Fruit fly (Drosophila melanogaster) whole organism, embryonic: ENCODE data around the gene Cpr92A.

Experiments
- Adf1 ChIP-seq: fragments of 200-800 bp; sonication (Bioruptor generic); IDR thresholded peaks from 2 replicates; pipeline ENCODE4 v1.3.6; 2022; ENCODE audit warnings: missing biosample characterization, missing genetic modification characterization
- Blimp-1 ChIP-seq: fragments of 200-800 bp; sonication (Bioruptor generic); optimal IDR thresholded peaks from 3 replicates; lab custom pipeline; 2018; ENCODE audit warnings: missing biosample characterization, missing genetic modification characterization, mild to moderate bottlenecking, moderate library complexity, missing genetic modification reagents
- CG10209 ChIP-seq: fragments of 200-800 bp; sonication (Bioruptor generic); optimal IDR thresholded peaks from 3 replicates; lab custom pipeline; 2017; ENCODE audit warnings: missing biosample characterization, mild to moderate bottlenecking, missing genetic modification characterization, missing genetic modification reagents
- CG10431 ChIP-seq: fragments of 200-800 bp; sonication (Bioruptor generic); optimal IDR thresholded peaks from 3 replicates; lab custom pipeline; 2018; ENCODE audit warnings: missing biosample characterization, mild to moderate bottlenecking, missing genetic modification characterization
- CG10462 ChIP-seq: fragments of 200-800 bp; sonication (Bioruptor generic); optimal IDR thresholded peaks from 2 replicates; lab custom pipeline; 2016; ENCODE audit warnings: missing biosample characterization, missing genetic modification characterization
- CG10543 ChIP-seq: fragments of 200-800 bp; sonication (Bioruptor generic); optimal IDR thresholded peaks from 3 replicates; lab custom pipeline; 2017; ENCODE audit warnings: missing biosample characterization, mild to moderate bottlenecking, missing genetic modification characterization, moderate library complexity
- CG10959 ChIP-seq: fragments of 200-800 bp; sonication (Bioruptor generic); IDR thresholded peaks from 2 replicates; pipeline ENCODE4 v1.3.6; 2022; ENCODE audit warnings: missing biosample characterization, missing genetic modification characterization
- CG10979 ChIP-seq: fragments of 200-800 bp; sonication (Bioruptor generic); optimal IDR thresholded peaks from 2 replicates; lab custom pipeline; 2018; ENCODE audit warnings: missing biosample characterization, mild to moderate bottlenecking, missing genetic modification characterization, moderate library complexity
- CG11456 ChIP-seq: fragments of 200-800 bp; sonication (Bioruptor generic); IDR thresholded peaks from 3 replicates; pipeline ENCODE4 v1.3.6; 2022; ENCODE audit warnings: missing biosample characterization, missing genetic modification characterization
- CG12299 ChIP-seq: fragments of 200-800 bp; sonication (Bioruptor generic); optimal IDR thresholded peaks from 2 replicates; lab custom pipeline; 2018; ENCODE audit warnings: missing biosample characterization, mild to moderate bottlenecking, missing genetic modification characterization
- CG1233 ChIP-seq: fragments of 200-800 bp; sonication (Bioruptor generic); optimal IDR thresholded peaks from 4 replicates; lab custom pipeline; 2018; ENCODE audit warnings: missing biosample characterization, mild to moderate bottlenecking, missing genetic modification characterization
- CG13123 ChIP-seq: fragments of 200-800 bp; sonication (Bioruptor generic); optimal IDR thresholded peaks from 2 replicates; lab custom pipeline; 2016; ENCODE audit warnings: missing biosample characterization, missing genetic modification characterization
- CG13894 ChIP-seq: fragments of 200-800 bp; sonication (Bioruptor generic); optimal IDR thresholded peaks from 3 replicates; lab custom pipeline; 2018; ENCODE audit warnings: missing biosample characterization, mild to moderate bottlenecking, missing genetic modification characterization, moderate library complexity
- CG15073 ChIP-seq: fragments of 200-800 bp; sonication (Bioruptor generic); optimal IDR thresholded peaks from 2 replicates; lab custom pipeline; 2016; ENCODE audit warnings: missing biosample characterization, missing genetic modification characterization
- CG15601 ChIP-seq: fragments of 200-800 bp; sonication (Bioruptor generic); optimal IDR thresholded peaks from 3 replicates; lab custom pipeline; 2019; ENCODE audit warnings: missing biosample characterization, mild to moderate bottlenecking, missing genetic modification characterization, moderate library complexity
- CG16863 ChIP-seq: fragments of 200-800 bp; sonication (Bioruptor generic); optimal IDR thresholded peaks from 3 replicates; lab custom pipeline; 2016; ENCODE audit warnings: missing biosample characterization, missing genetic modification characterization
- CG17385 ChIP-seq: fragments of 200-800 bp; sonication (Bioruptor generic); optimal IDR thresholded peaks from 3 replicates; lab custom pipeline; 2018; ENCODE audit warnings: missing biosample characterization, mild to moderate bottlenecking, missing genetic modification characterization
- CG18619 ChIP-seq: fragments of 200-800 bp; sonication (Bioruptor generic); optimal IDR thresholded peaks from 3 replicates; lab custom pipeline; 2017; ENCODE audit warnings: missing biosample characterization, mild to moderate bottlenecking, missing genetic modification characterization
- CG2199 ChIP-seq: fragments of 200-800 bp; sonication (Bioruptor generic); IDR thresholded peaks from 3 replicates; pipeline ENCODE4 v1.3.6; 2022; ENCODE audit warnings: missing biosample characterization, missing genetic modification characterization
- CG2712 ChIP-seq: fragments of 200-800 bp; optimal IDR thresholded peaks from 3 replicates; lab custom pipeline; 2019; ENCODE audit warnings: missing biosample characterization, mild to moderate bottlenecking, missing genetic modification characterization, moderate library complexity
- CG3281 ChIP-seq: fragments of 200-800 bp; sonication (Bioruptor generic); optimal IDR thresholded peaks from 3 replicates; lab custom pipeline; 2017; ENCODE audit warnings: missing biosample characterization, mild to moderate bottlenecking, missing genetic modification characterization
- CG33213 ChIP-seq: fragments of 200-800 bp; sonication (Bioruptor generic); optimal IDR thresholded peaks from 3 replicates; lab custom pipeline; 2016; ENCODE audit warnings: missing biosample characterization, missing genetic modification characterization
- CG3995 ChIP-seq: fragments of 200-800 bp; sonication (Bioruptor generic); optimal IDR thresholded peaks from 3 replicates; lab custom pipeline; 2016; ENCODE audit warnings: missing biosample characterization, missing genetic modification characterization
- CG6813 ChIP-seq: fragments of 200-800 bp; sonication (Bioruptor generic); optimal IDR thresholded peaks from 2 replicates; lab custom pipeline; 2017; ENCODE audit warnings: missing biosample characterization, missing genetic modification characterization, mild to moderate bottlenecking, moderate library complexity, missing genetic modification reagents
- CG9215 ChIP-seq: fragments of 200-800 bp; sonication (Bioruptor generic); IDR thresholded peaks from 2 replicates; pipeline ENCODE4 v1.3.6; 2022; ENCODE audit warnings: missing biosample characterization, missing genetic modification characterization
- CG9727 ChIP-seq: fragments of 200-800 bp; sonication (Bioruptor generic); optimal IDR thresholded peaks from 3 replicates; lab custom pipeline; 2017; ENCODE audit warnings: missing biosample characterization, mild to moderate bottlenecking, missing genetic modification characterization
- Chrac-16 ChIP-seq: fragments of 200-800 bp; sonication (Bioruptor generic); optimal IDR thresholded peaks from 3 replicates; lab custom pipeline; 2016; ENCODE audit warnings: missing biosample characterization, missing genetic modification characterization
- Deaf1 ChIP-seq: fragments of 200-800 bp; optimal IDR thresholded peaks from 3 replicates; lab custom pipeline; 2019; ENCODE audit warnings: missing biosample characterization, mild to moderate bottlenecking, missing genetic modification characterization, moderate library complexity
- HLH4C ChIP-seq: fragments of 200-800 bp; sonication (Bioruptor generic); IDR thresholded peaks from 3 replicates; pipeline ENCODE4 v1.3.6; 2022; ENCODE audit warnings: missing biosample characterization, missing genetic modification characterization; ENCODE audit not compliant: partially characterized antibody
- Kr ChIP-seq: fragments of 200-800 bp; sonication (Bioruptor generic); optimal IDR thresholded peaks from 2 replicates; lab custom pipeline; 2017; ENCODE audit warnings: missing biosample characterization, mild to moderate bottlenecking, missing genetic modification characterization
- Med ChIP-seq: fragments of 200-800 bp; sonication (Bioruptor generic); peaks from one replicate; lab custom pipeline; 2016; ENCODE audit warnings: missing biosample characterization, missing genetic modification characterization, mild to moderate bottlenecking, inconsistent platforms, moderate library complexity
- Mrtf ChIP-seq: fragments of 200-800 bp; sonication (Bioruptor generic); IDR thresholded peaks from 3 replicates; pipeline ENCODE4 v1.3.6; 2022; ENCODE audit warnings: missing biosample characterization, missing genetic modification characterization
- Oli ChIP-seq: fragments of 200-800 bp; sonication (Bioruptor generic); optimal IDR thresholded peaks from 2 replicates; lab custom pipeline; 2018; ENCODE audit warnings: missing biosample characterization, mild to moderate bottlenecking, missing genetic modification characterization, moderate library complexity
- Opbp ChIP-seq: fragments of 200-800 bp; sonication (Bioruptor generic); IDR thresholded peaks from 3 replicates; pipeline ENCODE4 v1.3.6; 2022; ENCODE audit warnings: missing biosample characterization, missing genetic modification characterization; ENCODE audit not compliant: partially characterized antibody
- Rfx ChIP-seq: fragments of 200-800 bp; sonication (Bioruptor generic); IDR thresholded peaks from 2 replicates; pipeline ENCODE4 v1.3.6; 2022; ENCODE audit warnings: missing biosample characterization, missing genetic modification characterization
- Xbp1 ChIP-seq: fragments of 200-800 bp; sonication (Bioruptor generic); optimal IDR thresholded peaks from 3 replicates; lab custom pipeline; 2016; ENCODE audit warnings: missing biosample characterization, mild to moderate bottlenecking, missing genetic modification characterization
- ash1 ChIP-seq: fragments of 200-800 bp; sonication (Bioruptor generic); optimal IDR thresholded peaks from 2 replicates; lab custom pipeline; 2018; ENCODE audit warnings: missing biosample characterization, mild to moderate bottlenecking, missing genetic modification characterization
- dm ChIP-seq: fragments of 200-800 bp; sonication (Bioruptor generic); optimal IDR thresholded peaks from 3 replicates; lab custom pipeline; 2016; ENCODE audit warnings: missing biosample characterization, missing genetic modification characterization
- dmrt11E ChIP-seq: fragments of 200-800 bp; sonication (Bioruptor generic); optimal IDR thresholded peaks from 3 replicates; lab custom pipeline; 2018; ENCODE audit warnings: missing biosample characterization, mild to moderate bottlenecking, missing genetic modification characterization, moderate library complexity
- ftz-f1 ChIP-seq: fragments of 200-800 bp; sonication (Bioruptor generic); optimal IDR thresholded peaks from 2 replicates; lab custom pipeline; 2016; ENCODE audit warnings: missing biosample characterization, missing genetic modification characterization
- lab ChIP-seq: fragments of 200-800 bp; sonication (Bioruptor generic); optimal IDR thresholded peaks from 3 replicates; lab custom pipeline; 2017; ENCODE audit warnings: missing biosample characterization, missing genetic modification characterization, mild to moderate bottlenecking, moderate library complexity, missing genetic modification reagents
- mirr ChIP-seq: fragments of 200-800 bp; sonication (Bioruptor generic); optimal IDR thresholded peaks from 3 replicates; lab custom pipeline; 2018; ENCODE audit warnings: missing biosample characterization, mild to moderate bottlenecking, missing genetic modification characterization
- nerfin-1 ChIP-seq: fragments of 200-800 bp; sonication (Bioruptor generic); optimal IDR thresholded peaks from 3 replicates; lab custom pipeline; 2019; ENCODE audit warnings: missing biosample characterization, mild to moderate bottlenecking, missing genetic modification characterization, moderate library complexity
- org-1 ChIP-seq: fragments of 200-800 bp; sonication (Bioruptor generic); optimal IDR thresholded peaks from 2 replicates; lab custom pipeline; 2017; ENCODE audit warnings: missing biosample characterization, missing genetic modification characterization
- sd ChIP-seq: fragments of 200-800 bp; sonication (Bioruptor generic); optimal IDR thresholded peaks from 3 replicates; lab custom pipeline; 2018; ENCODE audit warnings: missing biosample characterization, mild to moderate bottlenecking, missing genetic modification characterization, moderate library complexity
- sens ChIP-seq: fragments of 200-800 bp; sonication (Bioruptor generic); peaks from one replicate; lab custom pipeline; 2016; ENCODE audit warnings: missing biosample characterization, missing genetic modification characterization
- slou ChIP-seq: fragments of 200-800 bp; sonication (Bioruptor generic); optimal IDR thresholded peaks from 3 replicates; lab custom pipeline; 2016; ENCODE audit warnings: missing biosample characterization, missing genetic modification characterization
- ssp ChIP-seq: fragments of 200-800 bp; sonication (Bioruptor generic); IDR thresholded peaks from 2 replicates; pipeline ENCODE4 v1.3.6; 2022; ENCODE audit warnings: missing biosample characterization, missing genetic modification characterization
- sug ChIP-seq: fragments of 200-800 bp; optimal IDR thresholded peaks from 2 replicates; lab custom pipeline; 2019; ENCODE audit warnings: missing biosample characterization, mild to moderate bottlenecking, missing genetic modification characterization, moderate library complexity
- tap ChIP-seq: fragments of 200-800 bp; optimal IDR thresholded peaks from 3 replicates; lab custom pipeline; 2019; ENCODE audit warnings: missing biosample characterization, mild to moderate bottlenecking, missing genetic modification characterization, moderate library complexity
- trh ChIP-seq: fragments of 200-800 bp; sonication (Bioruptor generic); optimal IDR thresholded peaks from 2 replicates; lab custom pipeline; 2016; ENCODE audit warnings: missing biosample characterization, missing genetic modification characterization
- tup ChIP-seq: fragments of 200-800 bp; sonication (Bioruptor generic); optimal IDR thresholded peaks from 2 replicates; lab custom pipeline; 2016; ENCODE audit warnings: missing biosample characterization, mild to moderate bottlenecking, missing genetic modification characterization, moderate library complexity

The Cpr92A gene

dm6 chr3R:19619908-19620307 lies 21.2 kb upstream of the Cpr92A start (continued):
- no peak for TF ChIP-seq CG15601 (tag; lab: Kevin White, UChicago)
- TF ChIP-seq Blimp-1, result no peak
- no peak for TF ChIP-seq CG12299 (tag; lab: Kevin White, UChicago)
- TF ChIP-seq CG13123 (GFP tag; lab: Kevin White, UChicago), result no peak
- no peak for TF ChIP-seq Opbp
- TF ChIP-seq Adf1, result no peak
- TF ChIP-seq sd, result peak; percentile 86
- TF ChIP-seq CG18619 (GFP tag; lab: Kevin White, UChicago), result no peak
- TF ChIP-seq HLH4C (GFP tag; lab: Robert Waterston, UW), result no peak
- no peak for TF ChIP-seq CG3995
- TF ChIP-seq CG2199 (GFP tag; lab: Robert Waterston, UW), result 0 out of 3 replicates have a peak, but pooled peaks have one; percentile 44
- TF ChIP-seq trh (GFP tag; lab: Kevin White, UChicago), result no peak
- TF ChIP-seq tup (GFP tag; lab: Kevin White, UChicago), result no peak
- no peak for TF ChIP-seq Kr (GFP tag; lab: Kevin White, UChicago)
- peak; percentile 80 for TF ChIP-seq Med
- peak; percentile 16 for TF ChIP-seq CG10543 (GFP tag; lab: Kevin White, UChicago)
- no peak for TF ChIP-seq CG9215 (GFP tag; lab: Robert Waterston, UW)
- TF ChIP-seq dmrt11E (tag; lab: Kevin White, UChicago), result no peak
- no peak for TF ChIP-seq org-1 (GFP tag; lab: Kevin White, UChicago)
- no peak for TF ChIP-seq CG16863 (GFP tag; lab: Kevin White, UChicago)
- peak; percentile 50 for TF ChIP-seq CG13894 (tag; lab: Kevin White, UChicago)
- TF ChIP-seq CG9727 (GFP tag; lab: Kevin White, UChicago), result peak; percentile 3
- TF ChIP-seq sug (tag; lab: Kevin White, UChicago), result peak; percentile 52
- peak; percentile 28 for TF ChIP-seq lab
- TF ChIP-seq CG10979 (tag; lab: Kevin White, UChicago), result no peak
- peak; percentile 2 for TF ChIP-seq ftz-f1
- no peak for TF ChIP-seq slou (GFP tag; lab: Kevin White, UChicago)
- TF ChIP-seq CG11456 (GFP tag; lab: Robert Waterston, UW), result no peak
- peak; percentile 8 for TF ChIP-seq CG3281
- peak; percentile 19 for TF ChIP-seq sens (GFP tag; lab: Kevin White, UChicago)
- no peak for TF ChIP-seq CG10431
- TF ChIP-seq Mrtf (GFP tag; lab: Robert Waterston, UW), result no peak
- no peak for TF ChIP-seq ssp (GFP tag; lab: Robert Waterston, UW)
- TF ChIP-seq Rfx (GFP tag; lab: Robert Waterston, UW), result peak; percentile 23; the same call in 1 of the 2 replicates
- TF ChIP-seq ash1 (GFP tag; lab: Kevin White, UChicago), result no peak
- peak; percentile 28 for TF ChIP-seq Deaf1 (tag; lab: Kevin White, UChicago)
- no peak for TF ChIP-seq CG10209 (GFP tag; lab: Kevin White, UChicago)
- peak; percentile 82 for TF ChIP-seq mirr (GFP tag; lab: Kevin White, UChicago)
- no peak for TF ChIP-seq Chrac-16 (GFP tag; lab: Kevin White, UChicago)

dm6 chr3R:19612908-19613431 lies 14.2 kb upstream of the Cpr92A start, which contains the start of gene CG16727:
CG16727 (plus strand) TSS chr3R:19613381.
- TF ChIP-seq Xbp1 (GFP tag; lab: Kevin White, UChicago) (no peak), Oli (tag; lab: Kevin White, UChicago) (no peak), CG10959 (GFP tag; lab: Robert Waterston, UW) (no peak), CG33213 (no peak), CG1233 (GFP tag; lab: Kevin White, UChicago) (no peak), CG15073 (no peak), tap (tag; lab: Kevin White, UChicago) (peak; percentile 2), CG2712 (tag; lab: Kevin White, UChicago) (no peak), CG6813 (GFP tag; lab: Kevin White, UChicago) (peak; percentile 31), CG10462 (GFP tag; lab: Kevin White, UChicago) (no peak), nerfin-1 (no peak), CG10209 (GFP tag; lab: Kevin White, UChicago) (peak; percentile 22), CG17385 (GFP tag; lab: Kevin White, UChicago) (no peak), dm (no peak)
